Worm (Caenorhabditis elegans): ENCODE results near the gene hipr-1.

hipr-1 gene

ce11 chrIII:8710310-8710709 lies 9.7 kb upstream of the hipr-1 start, which contains the start of gene B0303.11:
B0303.11 (minus strand) TSS chrIII:8710410.
- TF ChIP-seq unc-39 (tag; optimal IDR thresholded peaks at IDR 0.05): no peak
- no peak for TF ChIP-seq nhr-12 (tag; optimal IDR thresholded peaks at IDR 0.05)
- no peak for TF ChIP-seq aly-2 (tag; optimal IDR thresholded peaks at IDR 0.05)
- TF ChIP-seq elt-1 (tag; optimal IDR thresholded peaks at IDR 0.05): no peak
- no peak for TF ChIP-seq nhr-11 (tag; optimal IDR thresholded peaks at IDR 0.05)
- TF ChIP-seq nhr-23 (tag; optimal IDR thresholded peaks at IDR 0.05): no peak
- TF ChIP-seq nhr-237 (tag; optimal IDR thresholded peaks at IDR 0.05): no peak
- no peak for TF ChIP-seq nhr-25 (tag; optimal IDR thresholded peaks at IDR 0.05)
- TF ChIP-seq ama-1 (optimal IDR thresholded peaks at IDR 0.05): no peak
- TF ChIP-seq peb-1 (tag; optimal IDR thresholded peaks at IDR 0.05): no peak
- no peak for TF ChIP-seq alr-1 (tag; optimal IDR thresholded peaks at IDR 0.05)
- TF ChIP-seq fos-1 (tag; optimal IDR thresholded peaks at IDR 0.05): no peak
- no peak for TF ChIP-seq ztf-4 (tag; optimal IDR thresholded peaks at IDR 0.05)
- no peak for TF ChIP-seq zag-1 (tag; optimal IDR thresholded peaks at IDR 0.05)

DNA sequence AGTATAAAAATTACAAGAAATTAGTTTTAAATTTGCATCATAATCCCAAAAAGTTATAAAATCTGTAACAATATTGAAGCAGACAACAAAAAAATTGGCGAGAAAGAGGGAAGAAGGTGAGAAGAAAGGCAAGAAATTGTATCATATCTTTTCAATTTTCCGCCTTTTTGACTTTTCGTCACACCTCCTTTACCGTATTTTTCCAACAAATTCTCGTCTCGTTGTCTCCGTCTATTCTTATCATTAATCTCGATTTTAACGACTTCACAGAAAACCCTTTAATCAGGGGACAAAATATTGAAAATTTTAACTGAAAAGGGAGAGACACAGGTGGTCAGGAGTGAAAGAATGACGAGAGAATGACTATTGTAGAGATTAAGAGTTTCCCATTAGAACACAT lies 7.0 kb upstream of the hipr-1 start:
- TF ChIP-seq lin-39 (tag; optimal IDR thresholded peaks at IDR 0.05) (no peak), ama-1 (optimal IDR thresholded peaks at IDR 0.05) (no peak), alr-1 (tag; optimal IDR thresholded peaks at IDR 0.05) (no peak), snpc-4 (tag; optimal IDR thresholded peaks at IDR 0.05) (no peak), blmp-1 (tag; optimal IDR thresholded peaks at IDR 0.05; ENCODE audit: insufficient read depth) (no peak), gmeb-1 (tag; optimal IDR thresholded peaks at IDR 0.05) (no peak), R02D3.7 (tag; optimal IDR thresholded peaks at IDR 0.05) (no peak), nhr-237 (tag; optimal IDR thresholded peaks at IDR 0.05) (no peak), sma-9 (GFP tag; optimal IDR thresholded peaks at IDR 0.05) (no peak), sma-9 (tag; optimal IDR thresholded peaks at IDR 0.05) (no peak), ceh-16 (tag; optimal IDR thresholded peaks at IDR 0.05) (no peak), Y55F3AM.14 (GFP tag; optimal IDR thresholded peaks at IDR 0.05) (no peak), mbf-1 (tag; optimal IDR thresholded peaks at IDR 0.05) (no peak), skn-1 (tag; optimal IDR thresholded peaks at IDR 0.05) (no peak), peb-1 (tag; optimal IDR thresholded peaks at IDR 0.05) (no peak), elt-3 (tag; optimal IDR thresholded peaks at IDR 0.05) (no peak), nhr-12 (tag; optimal IDR thresholded peaks at IDR 0.05) (no peak), lsy-2 (tag; optimal IDR thresholded peaks at IDR 0.05) (no peak), aly-2 (tag; optimal IDR thresholded peaks at IDR 0.05) (no peak)

ce11 chrIII:8716084-8716483 lies 3.9 kb upstream of the hipr-1 start, which contains the start of gene B0303.14:
B0303.14 (minus strand) TSS chrIII:8716184.
- TF ChIP-seq nhr-25 (tag; optimal IDR thresholded peaks at IDR 0.05) (no peak), unc-55 (GFP tag; optimal IDR thresholded peaks at IDR 0.05) (no peak), lin-13 (GFP tag; optimal IDR thresholded peaks at IDR 0.05) (no peak), lin-39 (tag; optimal IDR thresholded peaks at IDR 0.05) (no peak), egl-27 (tag; optimal IDR thresholded peaks at IDR 0.05) (no peak), nhr-11 (tag; optimal IDR thresholded peaks at IDR 0.05) (no peak), zag-1 (tag; optimal IDR thresholded peaks at IDR 0.05) (no peak), sma-3 (GFP tag; optimal IDR thresholded peaks at IDR 0.05) (no peak)

- TF ChIP-seq unc-62 (GFP tag; optimal IDR thresholded peaks at IDR 0.05) (no peak), unc-55 (GFP tag; optimal IDR thresholded peaks at IDR 0.05) (peak; percentile 30), lsy-2 (tag; optimal IDR thresholded peaks at IDR 0.05) (peak in 1 of 2 experiments; percentile 9)
Observed at ce11 chrIII:8717231-8717694, 2.7 kb upstream of the hipr-1 start, which contains the start of gene mrpl-11. mrpl-11 (plus strand) TSS chrIII:8717644.

DNA sequence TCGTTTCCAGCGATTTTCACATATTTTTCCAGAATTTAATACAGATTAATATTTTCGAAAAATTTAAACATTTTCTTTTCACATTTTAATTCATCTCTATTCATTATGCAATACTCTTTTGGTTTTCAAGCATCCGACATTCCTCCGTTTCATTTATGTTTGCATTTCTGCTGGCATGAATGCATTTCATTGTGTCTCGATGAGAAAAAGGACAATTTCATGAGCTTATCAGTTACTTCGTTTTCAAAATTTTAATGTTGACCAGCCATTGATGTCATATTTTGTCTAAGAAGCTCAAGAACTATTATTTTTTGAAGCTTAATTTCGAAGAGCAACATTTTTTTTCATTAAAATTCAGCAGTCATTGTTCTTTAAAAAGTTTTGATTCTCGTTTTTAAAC lies 1.4 kb upstream of the hipr-1 start:
- TF ChIP-seq nhr-10 (tag; optimal IDR thresholded peaks at IDR 0.05): no peak
- TF ChIP-seq fos-1 (tag; optimal IDR thresholded peaks at IDR 0.05): peak; percentile 47

ce11 chrIII:8719105-8719504 lies 897 bp upstream of the hipr-1 start:
- TF ChIP-seq R02D3.7 (tag; optimal IDR thresholded peaks at IDR 0.05): no peak
- TF ChIP-seq nhr-237 (tag; optimal IDR thresholded peaks at IDR 0.05): no peak
- no peak for TF ChIP-seq lin-13 (GFP tag; optimal IDR thresholded peaks at IDR 0.05)
- no peak for TF ChIP-seq Y55F3AM.14 (GFP tag; optimal IDR thresholded peaks at IDR 0.05)
- TF ChIP-seq nhr-6 (tag; optimal IDR thresholded peaks at IDR 0.05): no peak
- TF ChIP-seq elt-1 (tag; optimal IDR thresholded peaks at IDR 0.05): no peak
- no peak for TF ChIP-seq ztf-11 (tag; optimal IDR thresholded peaks at IDR 0.05)
- no peak for TF ChIP-seq elt-3 (tag; optimal IDR thresholded peaks at IDR 0.05)
- TF ChIP-seq nhr-129 (tag; optimal IDR thresholded peaks at IDR 0.05): no peak
- TF ChIP-seq mdl-1 (tag; optimal IDR thresholded peaks at IDR 0.05): no peak
- no peak for TF ChIP-seq crh-2 (tag; optimal IDR thresholded peaks at IDR 0.05)
- TF ChIP-seq nhr-10 (tag; optimal IDR thresholded peaks at IDR 0.05): no peak
- TF ChIP-seq ztf-1 (GFP tag; conservative IDR thresholded peaks at IDR 0.05): no peak
- no peak for TF ChIP-seq nhr-21 (tag; optimal IDR thresholded peaks at IDR 0.05)
